Fruit fly (Drosophila melanogaster): ENCODE data around the gene ChAT.

Gene ChAT

dm6 chr3R:18658945-18659642 lies 46.2 kb upstream of the ChAT start, which contains the start of the genes CG31224 and CstF64 (continued):
- TF ChIP-seq shn (GFP tag; optimal IDR thresholded peaks at IDR 0.05), result peak; percentile 89
- peak; percentile 60 for TF ChIP-seq fd64A (GFP tag; optimal IDR thresholded peaks at IDR 0.05)
- TF ChIP-seq vvl (GFP tag; IDR thresholded peaks at IDR 0.05), result peak; percentile 90
- no peak for TF ChIP-seq Poxn (GFP tag; IDR thresholded peaks at IDR 0.05)
- TF ChIP-seq Chrac-16 (GFP tag; optimal IDR thresholded peaks at IDR 0.05), result peak; percentile 86
- peak; percentile 64 for TF ChIP-seq Oli (tag; optimal IDR thresholded peaks at IDR 0.05)
- TF ChIP-seq CG14667 (GFP tag; IDR thresholded peaks at IDR 0.05), result peak; percentile 76
- TF ChIP-seq mld (GFP tag; IDR thresholded peaks at IDR 0.05; ENCODE audit: partially characterized antibody), result no peak
- peak; percentile 38 for TF ChIP-seq CrebB (tag; optimal IDR thresholded peaks at IDR 0.05)
- peak; percentile 89 for TF ChIP-seq CG1602 (GFP tag; optimal IDR thresholded peaks at IDR 0.05)
- peak; percentile 74 for TF ChIP-seq CG15601 (tag; optimal IDR thresholded peaks at IDR 0.05)
- TF ChIP-seq CG6854 (GFP tag; optimal IDR thresholded peaks at IDR 0.05), result peak; percentile 27
- TF ChIP-seq zfh1 (GFP tag; IDR thresholded peaks at IDR 0.05), result peak; percentile 86; the same call in 2 of the 3 replicates
- TF ChIP-seq prd (optimal IDR thresholded peaks at IDR 0.05), result no peak
- peak; percentile 89 for TF ChIP-seq prd (GFP tag; IDR thresholded peaks at IDR 0.05)
- peak; percentile 67 for TF ChIP-seq CG2202 (tag; optimal IDR thresholded peaks at IDR 0.05)
- no peak for TF ChIP-seq usp (GFP tag; optimal IDR thresholded peaks at IDR 0.05)
- TF ChIP-seq Oaz (GFP tag; IDR thresholded peaks at IDR 0.05), result peak; percentile 63; the same call in 1 of the 2 replicates
- peak; percentile 1 for TF ChIP-seq ab (GFP tag; optimal IDR thresholded peaks at IDR 0.05)
- peak; percentile 40 for TF ChIP-seq psq (GFP tag; optimal IDR thresholded peaks at IDR 0.05)
- peak; percentile 57 for TF ChIP-seq org-1 (GFP tag; optimal IDR thresholded peaks at IDR 0.05)
- TF ChIP-seq ken (GFP tag; IDR thresholded peaks at IDR 0.05), result peak; percentile 78; the same call in 2 of the 3 replicates
- no peak for TF ChIP-seq CG7745 (tag; optimal IDR thresholded peaks at IDR 0.05)
- TF ChIP-seq rib (GFP tag; IDR thresholded peaks at IDR 0.05), result 0 out of 2 replicates have a peak, but pooled peaks have one; percentile 44
- TF ChIP-seq nerfin-2 (GFP tag; IDR thresholded peaks at IDR 0.05; ENCODE audit: partially characterized antibody), result no peak
- no peak for TF ChIP-seq gsb-n (tag; optimal IDR thresholded peaks at IDR 0.05)
- TF ChIP-seq CG7786 (GFP tag; optimal IDR thresholded peaks at IDR 0.05), result peak; percentile 88
- TF ChIP-seq slou (GFP tag; optimal IDR thresholded peaks at IDR 0.05), result peak; percentile 67
- TF ChIP-seq mam (GFP tag; optimal IDR thresholded peaks at IDR 0.05), result peak; percentile 93
- TF ChIP-seq Deaf1 (tag; optimal IDR thresholded peaks at IDR 0.05), result no peak
- no peak for TF ChIP-seq D (optimal IDR thresholded peaks at IDR 0.05)
- peak; percentile 67 for TF ChIP-seq D (GFP tag; optimal IDR thresholded peaks at IDR 0.05)
- TF ChIP-seq CG17385 (GFP tag; optimal IDR thresholded peaks at IDR 0.05), result peak; percentile 98
- TF ChIP-seq CG15011 (GFP tag; optimal IDR thresholded peaks at IDR 0.05), result no peak
- peak; percentile 83 for TF ChIP-seq dm (GFP tag; optimal IDR thresholded peaks at IDR 0.05)
- TF ChIP-seq CG7556 (GFP tag; optimal IDR thresholded peaks at IDR 0.05), result peak; percentile 76
- no peak for TF ChIP-seq CG12769 (tag; optimal IDR thresholded peaks at IDR 0.05)
- peak; percentile 82 for TF ChIP-seq repo (GFP tag; optimal IDR thresholded peaks at IDR 0.05)
- peak; percentile 11 for TF ChIP-seq CG6813 (GFP tag; optimal IDR thresholded peaks at IDR 0.05)
- TF ChIP-seq CG3407 (GFP tag; optimal IDR thresholded peaks at IDR 0.05), result no peak
- TF ChIP-seq CG5180 (GFP tag; optimal IDR thresholded peaks at IDR 0.05), result no peak
- TF ChIP-seq Vsx1 (GFP tag; optimal IDR thresholded peaks at IDR 0.05), result peak; percentile 22
- TF ChIP-seq dan (GFP tag; IDR thresholded peaks at IDR 0.05), result no peak
- peak; percentile 36 for TF ChIP-seq salm (tag; optimal IDR thresholded peaks at IDR 0.05)
- TF ChIP-seq Nf-YC (tag; optimal IDR thresholded peaks at IDR 0.05), result no peak
- peak; percentile 81 for TF ChIP-seq CG14014 (GFP tag; IDR thresholded peaks at IDR 0.05)
- TF ChIP-seq phol (tag; optimal IDR thresholded peaks at IDR 0.05), result peak; percentile 85
- no peak for TF ChIP-seq dmrt99B (tag; optimal IDR thresholded peaks at IDR 0.05)
- peak; percentile 46; the same call in 1 of the 2 replicates for TF ChIP-seq dimm (GFP tag; IDR thresholded peaks at IDR 0.05)
- TF ChIP-seq CG13287 (GFP tag; IDR thresholded peaks at IDR 0.05; ENCODE audit: partially characterized antibody), result no peak; the same call in none of the 2 replicates

Data from whole organism, embryonic.